Fruit fly (Drosophila melanogaster) whole organism, embryonic: Measurements from ENCODE around the gene Antp.

Experiments used
- Ada2b ChIP-seq: fragments of 200-800 bp; sonication (Bioruptor generic); IDR thresholded peaks from 2 replicates; pipeline ENCODE4 v1.3.6; 2022; ENCODE audit warnings: missing biosample characterization, missing genetic modification characterization
- Awh ChIP-seq: fragments of 200-800 bp; sonication (Bioruptor generic); IDR thresholded peaks from 2 replicates; pipeline ENCODE4, ENCODE4 v1.3.6; 2022; ENCODE audit warnings: missing biosample characterization, missing genetic modification characterization
- CG10209 ChIP-seq: fragments of 200-800 bp; sonication (Bioruptor generic); optimal IDR thresholded peaks from 3 replicates; lab custom pipeline; 2017; ENCODE audit warnings: missing biosample characterization, mild to moderate bottlenecking, missing genetic modification characterization, missing genetic modification reagents
- CG10654 ChIP-seq: fragments of 200-800 bp; sonication (Bioruptor generic); optimal IDR thresholded peaks from 2 replicates; lab custom pipeline; 2016; ENCODE audit warnings: missing biosample characterization, missing genetic modification characterization
- CG11695 ChIP-seq: fragments of 200-800 bp; sonication (Bioruptor generic); IDR thresholded peaks from 3 replicates; pipeline ENCODE4 v1.3.6; 2022; ENCODE audit warnings: missing biosample characterization, missing genetic modification characterization
- CG11696 ChIP-seq: fragments of 200-800 bp; sonication (Bioruptor generic); IDR thresholded peaks from 2 replicates; pipeline ENCODE4 v1.3.6; 2022; ENCODE audit warnings: missing biosample characterization, missing genetic modification characterization
- CG12104 ChIP-seq: fragments of 200-800 bp; sonication (Bioruptor generic); optimal IDR thresholded peaks from 3 replicates; lab custom pipeline; 2016; ENCODE audit warnings: missing biosample characterization, missing genetic modification characterization
- CG12942 ChIP-seq: fragments of 200-800 bp; sonication (Bioruptor generic); optimal IDR thresholded peaks from 3 replicates; lab custom pipeline; 2016; ENCODE audit warnings: missing biosample characterization, missing genetic modification characterization
- CG13296 ChIP-seq: fragments of 200-800 bp; sonication (Bioruptor generic); optimal IDR thresholded peaks from 3 replicates; lab custom pipeline; 2018; ENCODE audit warnings: missing biosample characterization, mild to moderate bottlenecking, missing genetic modification characterization
- CG15479 ChIP-seq: fragments of 200-800 bp; sonication (Bioruptor generic); optimal IDR thresholded peaks from 3 replicates; lab custom pipeline; 2019; ENCODE audit warnings: missing biosample characterization, mild to moderate bottlenecking, missing genetic modification characterization, moderate library complexity
- CG15696 ChIP-seq: fragments of 200-800 bp; sonication (Bioruptor generic); optimal IDR thresholded peaks from 2 replicates; lab custom pipeline; 2019; ENCODE audit warnings: missing biosample characterization, mild to moderate bottlenecking, missing genetic modification characterization, moderate library complexity
- CG18011 ChIP-seq: fragments of 200-800 bp; sonication (Bioruptor generic); optimal IDR thresholded peaks from 2 replicates; lab custom pipeline; 2017; ENCODE audit warnings: missing biosample characterization, missing genetic modification characterization, mild to moderate bottlenecking, moderate library complexity, missing genotype
- CG18262 ChIP-seq: fragments of 200-800 bp; optimal IDR thresholded peaks from 3 replicates; lab custom pipeline; 2019; ENCODE audit warnings: missing biosample characterization, mild to moderate bottlenecking, missing genetic modification characterization, moderate library complexity
- CG18619 ChIP-seq: fragments of 200-800 bp; sonication (Bioruptor generic); optimal IDR thresholded peaks from 3 replicates; lab custom pipeline; 2017; ENCODE audit warnings: missing biosample characterization, mild to moderate bottlenecking, missing genetic modification characterization
- CG2678 ChIP-seq: fragments of 200-800 bp; sonication (Bioruptor generic); optimal IDR thresholded peaks from 3 replicates; lab custom pipeline; 2019; ENCODE audit warnings: missing biosample characterization, mild to moderate bottlenecking, missing genetic modification characterization, moderate library complexity
- CG31388 ChIP-seq: fragments of 200-800 bp; sonication (Bioruptor generic); optimal IDR thresholded peaks from 2 replicates; lab custom pipeline; 2016; ENCODE audit warnings: missing biosample characterization, missing genetic modification characterization
- CG3726 ChIP-seq: fragments of 200-800 bp; sonication (Bioruptor generic); IDR thresholded peaks from 3 replicates; pipeline ENCODE4, ENCODE4 v1.3.6; 2022; ENCODE audit warnings: missing biosample characterization, missing genetic modification characterization
- CG4282 ChIP-seq: fragments of 200-800 bp; sonication (Bioruptor generic); optimal IDR thresholded peaks from 2 replicates; lab custom pipeline; 2016; ENCODE audit warnings: missing biosample characterization, missing genetic modification characterization
- CG5245 ChIP-seq: fragments of 200-800 bp; sonication (Bioruptor generic); optimal IDR thresholded peaks from 3 replicates; lab custom pipeline; 2016; ENCODE audit warnings: missing biosample characterization, missing genetic modification characterization
- CG6175 ChIP-seq: fragments of 200-800 bp; sonication (Bioruptor generic); IDR thresholded peaks from 3 replicates; pipeline ENCODE4 v1.3.6; 2022; ENCODE audit warnings: missing biosample characterization, missing genetic modification characterization
- CG6654 ChIP-seq: fragments of 200-800 bp; sonication (Bioruptor generic); optimal IDR thresholded peaks from 2 replicates; lab custom pipeline; 2017; ENCODE audit warnings: missing biosample characterization, mild to moderate bottlenecking, missing genetic modification characterization
- CG7963 ChIP-seq: fragments of 200-800 bp; sonication (Bioruptor generic); IDR thresholded peaks from 3 replicates; pipeline ENCODE4 v1.3.6; 2022; ENCODE audit warnings: missing biosample characterization, missing genetic modification characterization; ENCODE audit not compliant: partially characterized antibody
- CG8290 ChIP-seq, 3 experiments: fragments of 200-800 bp; sonication (Bioruptor generic); optimal IDR thresholded peaks; 2 replicates each; lab custom pipeline; 2016 to 2019; ENCODE audit warnings: missing biosample characterization in 3 of 3, missing genetic modification characterization in 3 of 3, mild to moderate bottlenecking in 2 of 3, moderate library complexity in 1 of 3
- CG8924 ChIP-seq: fragments of 200-800 bp; optimal IDR thresholded peaks from 3 replicates; lab custom pipeline; 2019; ENCODE audit warnings: missing biosample characterization, mild to moderate bottlenecking, missing genetic modification characterization, moderate library complexity
- Dfd ChIP-seq, 2 experiments: fragments of >200 bp; optimal IDR thresholded peaks; 2 replicates each; lab custom pipeline; 2017; ENCODE audit warnings: missing biosample characterization in 2 of 2, missing genetic modification characterization in 2 of 2
- Dref ChIP-seq: fragments of 200-800 bp; sonication (Bioruptor generic); IDR thresholded peaks from 2 replicates; pipeline ENCODE4 v1.3.6; 2022; ENCODE audit warnings: missing biosample characterization, missing genetic modification characterization
- Hand ChIP-seq: fragments of 200-800 bp; sonication (Bioruptor generic); optimal IDR thresholded peaks from 2 replicates; lab custom pipeline; 2017; ENCODE audit warnings: mild to moderate bottlenecking, missing biosample characterization, missing genetic modification reagents, missing genetic modification characterization
- HmgZ ChIP-seq: fragments of 200-800 bp; sonication (Bioruptor generic); optimal IDR thresholded peaks from 2 replicates; lab custom pipeline; 2018; ENCODE audit warnings: missing biosample characterization, mild to moderate bottlenecking, missing genetic modification characterization
- Myb ChIP-seq: fragments of 200-800 bp; sonication (Bioruptor generic); optimal IDR thresholded peaks from 2 replicates; lab custom pipeline; 2016; ENCODE audit warnings: missing biosample characterization, missing genetic modification characterization
- NC2α ChIP-seq: fragments of 200-800 bp; sonication (Bioruptor generic); optimal IDR thresholded peaks from 2 replicates; lab custom pipeline; 2016; ENCODE audit warnings: missing biosample characterization, missing genetic modification characterization
- ab ChIP-seq: fragments of 200-800 bp; sonication (Bioruptor generic); optimal IDR thresholded peaks from 2 replicates; lab custom pipeline; 2016; ENCODE audit warnings: missing biosample characterization, missing genetic modification characterization
- abd-A ChIP-seq: fragments of 200-800 bp; sonication (Bioruptor generic); optimal IDR thresholded peaks from 3 replicates; lab custom pipeline; 2019; ENCODE audit warnings: missing biosample characterization, mild to moderate bottlenecking, missing genetic modification characterization, moderate library complexity
- bsh ChIP-seq, 2 experiments: fragments of 200-800 bp; sonication (Bioruptor generic); optimal IDR thresholded peaks; 2 replicates each; lab custom pipeline; 2017 to 2018; ENCODE audit warnings: mild to moderate bottlenecking in 2 of 2, missing biosample characterization in 2 of 2, missing genetic modification characterization in 2 of 2, moderate library complexity in 1 of 2
- dpn ChIP-seq, 2 experiments: fragments of 200-800 bp; sonication (Bioruptor generic); optimal IDR thresholded peaks; 3 replicates each; lab custom pipeline; 2016; ENCODE audit warnings: missing biosample characterization in 2 of 2, missing genetic modification characterization in 2 of 2
- esg ChIP-seq: fragments of 200-800 bp; sonication (Bioruptor generic); conservative IDR thresholded peaks from 2 replicates; pipeline ENCODE4 v1.3.6; 2022; ENCODE audit warnings: missing biosample characterization, missing genetic modification characterization
- gce ChIP-seq: fragments of 200-800 bp; sonication (Bioruptor generic); IDR thresholded peaks from 3 replicates; pipeline ENCODE4 v1.3.6; 2022; ENCODE audit warnings: missing biosample characterization, missing genetic modification characterization
- gfzf ChIP-seq: fragments of 200-800 bp; sonication (Bioruptor generic); optimal IDR thresholded peaks from 2 replicates; lab custom pipeline; 2016; ENCODE audit warnings: missing biosample characterization, mild to moderate bottlenecking, missing genetic modification characterization, moderate library complexity
- hb ChIP-seq: fragments of 200-800 bp; sonication (Bioruptor generic); IDR thresholded peaks from 3 replicates; pipeline ENCODE4 v1.3.6; 2022; ENCODE audit warnings: missing biosample characterization, missing genetic modification characterization; ENCODE audit not compliant: partially characterized antibody
- insv ChIP-seq, 2 experiments: fragments of 200-800 bp; sonication (Bioruptor generic); optimal IDR thresholded peaks; 3 replicates each; lab custom pipeline; 2016 to 2018; ENCODE audit warnings: missing biosample characterization in 2 of 2, missing genetic modification characterization in 2 of 2
- kah ChIP-seq: fragments of 200-800 bp; sonication (Bioruptor generic); optimal IDR thresholded peaks from 2 replicates; lab custom pipeline; 2018; ENCODE audit warnings: missing biosample characterization, mild to moderate bottlenecking, missing genetic modification characterization
- ken ChIP-seq: fragments of 200-800 bp; sonication (Bioruptor generic); IDR thresholded peaks from 3 replicates; pipeline ENCODE4 v1.3.6; 2022; ENCODE audit warnings: missing biosample characterization, missing genetic modification characterization
- nmo ChIP-seq: fragments of 200-800 bp; sonication (Bioruptor generic); optimal IDR thresholded peaks from 2 replicates; lab custom pipeline; 2018; ENCODE audit warnings: missing biosample characterization, mild to moderate bottlenecking, missing genetic modification characterization, moderate library complexity
- p53 ChIP-seq: fragments of 200-800 bp; sonication (Bioruptor generic); optimal IDR thresholded peaks from 2 replicates; lab custom pipeline; 2016; ENCODE audit warnings: missing biosample characterization, missing genetic modification characterization
- pb ChIP-seq: fragments of 200-800 bp; sonication (Bioruptor generic); optimal IDR thresholded peaks from 3 replicates; lab custom pipeline; 2016; ENCODE audit warnings: missing biosample characterization, missing genetic modification characterization
- pita ChIP-seq: fragments of 200-800 bp; sonication (Bioruptor generic); optimal IDR thresholded peaks from 2 replicates; lab custom pipeline; 2017; ENCODE audit warnings: missing biosample characterization, mild to moderate bottlenecking, missing genetic modification characterization
- seq ChIP-seq: fragments of 200-800 bp; sonication (Bioruptor generic); IDR thresholded peaks from 2 replicates; pipeline ENCODE4 v1.3.6; 2022; ENCODE audit warnings: missing biosample characterization, missing genetic modification characterization
- sisA ChIP-seq: fragments of 200-800 bp; sonication (Bioruptor generic); IDR thresholded peaks from 2 replicates; pipeline ENCODE4 v1.3.6; 2022; ENCODE audit warnings: missing biosample characterization, missing genetic modification characterization
- slbo ChIP-seq: fragments of 200-800 bp; sonication (Bioruptor generic); IDR thresholded peaks from 2 replicates; pipeline ENCODE4 v1.3.6; 2022; ENCODE audit warnings: missing biosample characterization, missing genetic modification characterization
- sug ChIP-seq: fragments of 200-800 bp; optimal IDR thresholded peaks from 2 replicates; lab custom pipeline; 2019; ENCODE audit warnings: missing biosample characterization, mild to moderate bottlenecking, missing genetic modification characterization, moderate library complexity
- unpg ChIP-seq: fragments of 200-800 bp; sonication (Bioruptor generic); optimal IDR thresholded peaks from 3 replicates; lab custom pipeline; 2018; ENCODE audit warnings: missing biosample characterization, mild to moderate bottlenecking, missing genetic modification characterization, moderate library complexity

The Antp gene

DNA sequence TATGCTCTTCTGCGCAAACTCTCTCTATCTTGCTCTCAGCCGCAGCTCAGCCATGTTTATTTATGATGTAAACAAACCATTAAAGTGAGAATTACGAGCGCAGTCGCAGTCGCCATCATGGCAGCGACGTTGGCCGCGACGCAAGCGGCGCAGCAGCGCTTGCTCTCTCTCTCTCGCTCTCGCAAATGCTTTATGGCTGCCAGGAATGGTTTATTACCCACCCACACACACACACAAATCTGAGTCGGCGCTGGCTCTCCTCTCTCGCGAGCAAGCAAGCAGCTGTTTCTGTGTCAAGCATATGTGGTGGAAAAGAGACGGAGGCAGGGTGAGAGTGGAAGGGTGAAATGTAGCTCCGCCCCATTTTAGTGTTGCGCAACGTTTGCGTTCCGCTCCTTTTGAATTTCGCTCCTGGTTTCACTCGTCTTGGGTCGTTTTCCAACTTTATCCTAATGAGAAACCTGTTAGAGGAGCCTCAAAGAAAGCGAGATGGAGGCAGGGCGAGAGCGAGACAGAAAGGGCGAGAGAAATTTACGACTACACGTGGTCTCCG, 38.3 kb upstream of the Antp start (continued):
- TF ChIP-seq CG4282 (GFP tag; lab: Kevin White, UChicago): no peak
- no peak for TF ChIP-seq CG3726 (GFP tag; lab: Robert Waterston, UW)
- no peak for TF ChIP-seq Ada2b (GFP tag; lab: Robert Waterston, UW)
- no peak for TF ChIP-seq CG5245 (GFP tag; lab: Kevin White, UChicago)
- no peak for TF ChIP-seq CG11696
- no peak for TF ChIP-seq CG10654 (GFP tag; lab: Kevin White, UChicago)
- peak; percentile 48 for TF ChIP-seq CG8290 (GFP tag; optimal IDR thresholded peaks at IDR 0.05; lab: Kevin White, UChicago)
- peak in 1 of 2 experiments; percentile 23 for TF ChIP-seq CG8290 (tag; optimal IDR thresholded peaks at IDR 0.05; lab: Kevin White, UChicago)
- TF ChIP-seq kah: peak; percentile 89
- no peak for TF ChIP-seq NC2α (GFP tag; lab: Kevin White, UChicago)
- no peak for TF ChIP-seq slbo (GFP tag; lab: Robert Waterston, UW)
- TF ChIP-seq CG12104 (GFP tag; lab: Kevin White, UChicago): no peak
- TF ChIP-seq sisA: no peak
- TF ChIP-seq unpg (GFP tag; lab: Kevin White, UChicago): peak; percentile 20
- no peak for TF ChIP-seq CG18011 (GFP tag; lab: Kevin White, UChicago)
- TF ChIP-seq pita (GFP tag; lab: Kevin White, UChicago): no peak
- no peak for TF ChIP-seq esg (GFP tag; lab: Robert Waterston, UW)
- TF ChIP-seq bsh (GFP tag; optimal IDR thresholded peaks at IDR 0.05; lab: Kevin White, UChicago): no peak
- peak; percentile 31 for TF ChIP-seq CG15696
- TF ChIP-seq CG15479 (GFP tag; lab: Kevin White, UChicago): peak; percentile 93
- TF ChIP-seq pb (GFP tag; lab: Kevin White, UChicago): no peak
- TF ChIP-seq Awh (GFP tag; lab: Robert Waterston, UW): no peak
- no peak for TF ChIP-seq CG7963 (GFP tag; lab: Robert Waterston, UW)
- no peak for TF ChIP-seq gfzf (GFP tag; lab: Kevin White, UChicago)
- TF ChIP-seq CG11695 (GFP tag; lab: Robert Waterston, UW): no peak
- TF ChIP-seq CG10209: peak; percentile 2
- TF ChIP-seq CG6175 (GFP tag; lab: Robert Waterston, UW): no peak
- peak; percentile 47 for TF ChIP-seq CG8924 (tag; lab: Kevin White, UChicago)
- TF ChIP-seq CG31388 (GFP tag; lab: Kevin White, UChicago): no peak
- no peak for TF ChIP-seq ab (GFP tag; lab: Kevin White, UChicago)
- TF ChIP-seq Dref (GFP tag; lab: Robert Waterston, UW): no peak
- no peak for TF ChIP-seq hb (GFP tag; lab: Robert Waterston, UW)
- no peak for TF ChIP-seq Myb
- TF ChIP-seq CG6654: no peak
- no peak for TF ChIP-seq CG2678 (tag; lab: Kevin White, UChicago)
- peak; percentile 74 for TF ChIP-seq seq (GFP tag; lab: Robert Waterston, UW)
- no peak for TF ChIP-seq CG18619
- TF ChIP-seq CG12942 (GFP tag; lab: Kevin White, UChicago): no peak
- peak; percentile 18 for TF ChIP-seq CG18262 (tag; lab: Kevin White, UChicago)
- TF ChIP-seq ken (GFP tag; lab: Robert Waterston, UW): no peak
- peak in 1 of 2 experiments; percentile 31 for TF ChIP-seq dpn (GFP tag; optimal IDR thresholded peaks at IDR 0.05; lab: Kevin White, UChicago)
- TF ChIP-seq insv (GFP tag; optimal IDR thresholded peaks at IDR 0.05; lab: Kevin White, UChicago): peak in 1 of 2 experiments; percentile 73
- TF ChIP-seq abd-A: peak; percentile 100
- TF ChIP-seq Dfd (GFP tag; optimal IDR thresholded peaks at IDR 0.05; lab: Kevin White, UChicago): no peak
- TF ChIP-seq sug: no peak
- 0 out of 3 replicates have a peak, but pooled peaks have one; percentile 36 for TF ChIP-seq gce (GFP tag; lab: Robert Waterston, UW)
- peak; percentile 37 for TF ChIP-seq nmo (GFP tag; lab: Kevin White, UChicago)
- TF ChIP-seq p53: no peak
- no peak for TF ChIP-seq CG13296 (GFP tag; lab: Kevin White, UChicago)
- TF ChIP-seq Hand (GFP tag; lab: Kevin White, UChicago): no peak
- no peak for TF ChIP-seq HmgZ (tag; lab: Kevin White, UChicago)
